Worm (Caenorhabditis elegans): ENCODE results near the gene srw-16.
A peak's percentile ranks its signal among the peaks of the same experiment; 100 is the strongest.
"Not testable (repeated sequence)": the region's sequence is repeated elsewhere in the genome, so short reads cannot be mapped to it uniquely, and the experiment has no call there.

Gene srw-16

ce11 chrV:15259049-15259448 lies 15.6 kb downstream of the srw-16 start, which contains the start of gene srsx-37:
TSS of gene srsx-37 (minus strand) at chrV:15259149.
- TF ChIP-seq elt-3 (tag; optimal IDR thresholded peaks at IDR 0.05) (no peak), nhr-11 (tag; optimal IDR thresholded peaks at IDR 0.05) (no peak), unc-86 (tag; optimal IDR thresholded peaks at IDR 0.05) (no peak), egl-27 (tag; optimal IDR thresholded peaks at IDR 0.05) (no peak), rnt-1 (tag; optimal IDR thresholded peaks at IDR 0.05) (no peak), nhr-77 (tag; optimal IDR thresholded peaks at IDR 0.05) (no peak), unc-30 (tag; optimal IDR thresholded peaks at IDR 0.05) (no peak), sox-4 (tag; optimal IDR thresholded peaks at IDR 0.05) (no peak), lin-13 (GFP tag; optimal IDR thresholded peaks at IDR 0.05) (no peak), swsn-7 (tag; optimal IDR thresholded peaks at IDR 0.05) (no peak), unc-98 (GFP tag; IDR thresholded peaks at IDR 0.05) (no peak)

- not testable (repeated sequence) for TF ChIP-seq pax-3, unc-86, pqm-1 (tag; optimal IDR thresholded peaks at IDR 0.05)
Observed at ce11 chrV:15256669-15257068, 18.0 kb downstream of the srw-16 start, which contains the start of gene srsx-39. TSS of gene srsx-39 (minus strand) at chrV:15256769.

ce11 chrV:15253529-15253928 lies 21.1 kb downstream of the srw-16 start, which contains the start of gene srbc-75:
TSS of gene srbc-75 (plus strand) at chrV:15253829.
- TF ChIP-seq unc-30 (tag; optimal IDR thresholded peaks at IDR 0.05) (no peak), blmp-1 (tag; optimal IDR thresholded peaks at IDR 0.05) (peak; percentile 3), nhr-77 (tag; optimal IDR thresholded peaks at IDR 0.05) (no peak)

ce11 chrV:15252082-15252481 lies 22.6 kb downstream of the srw-16 start, which contains the start of gene srbc-76:
TSS of gene srbc-76 (plus strand) at chrV:15252382.
- TF ChIP-seq rnt-1 (tag; optimal IDR thresholded peaks at IDR 0.05) (no peak), nhr-84 (tag; optimal IDR thresholded peaks at IDR 0.05) (no peak), egl-27 (tag; optimal IDR thresholded peaks at IDR 0.05) (no peak), nhr-71 (tag; optimal IDR thresholded peaks at IDR 0.05) (no peak), nhr-77 (tag; optimal IDR thresholded peaks at IDR 0.05) (no peak), hlh-4 (tag; optimal IDR thresholded peaks at IDR 0.05) (no peak), ztf-11 (tag; optimal IDR thresholded peaks at IDR 0.05) (no peak), vab-15 (tag; optimal IDR thresholded peaks at IDR 0.05) (no peak), aha-1 (tag; optimal IDR thresholded peaks at IDR 0.05) (no peak), nhr-76 (tag; optimal IDR thresholded peaks at IDR 0.05) (no peak), nhr-85 (tag) (no peak)

ce11 chrV:15250304-15250703 lies 24.4 kb downstream of the srw-16 start, which contains the start of gene srd-28:
TSS of gene srd-28 (plus strand) at chrV:15250604.
- TF ChIP-seq mef-2, skn-1, nhr-237 (tag; optimal IDR thresholded peaks at IDR 0.05): not testable (repeated sequence)

- TF ChIP-seq fkh-4 (tag; optimal IDR thresholded peaks at IDR 0.05; ENCODE audit: borderline replicate concordance) (no peak), zag-1 (tag; optimal IDR thresholded peaks at IDR 0.05) (no peak), nhr-237 (tag; optimal IDR thresholded peaks at IDR 0.05) (no peak), unc-130 (tag; optimal IDR thresholded peaks at IDR 0.05) (no peak), ceh-82 (tag; optimal IDR thresholded peaks at IDR 0.05) (no peak), skn-1 (tag; optimal IDR thresholded peaks at IDR 0.05) (no peak), nhr-90 (tag; optimal IDR thresholded peaks at IDR 0.05; ENCODE audit: poor library complexity) (no peak), nhr-47 (tag; optimal IDR thresholded peaks at IDR 0.05) (no peak)
Observed at ce11 chrV:15244456-15244855, 30.2 kb downstream of the srw-16 start, which contains the start of gene kin-30. TSS of gene kin-30 (plus strand) at chrV:15244756.
